Fruit fly (Drosophila melanogaster) whole organism, adult: ENCODE results near the gene pum.

Experiments
- CG7101 ChIP-seq: fragments of 200-800 bp; sonication (Bioruptor generic); optimal IDR thresholded peaks from 2 replicates; lab custom pipeline; 2018; ENCODE audit warnings: missing biosample characterization, mild to moderate bottlenecking, missing genetic modification characterization, moderate library complexity
- Clk ChIP-seq: fragments of 200-800 bp; sonication (Bioruptor generic); optimal IDR thresholded peaks from 2 replicates; lab custom pipeline; 2017; ENCODE audit warnings: missing biosample characterization, missing genetic modification characterization
- Hr96 ChIP-seq: fragments of 200-800 bp; sonication (Bioruptor generic); optimal IDR thresholded peaks from 2 replicates; lab custom pipeline; 2016; ENCODE audit warnings: missing biosample characterization, missing genetic modification characterization

DNA sequence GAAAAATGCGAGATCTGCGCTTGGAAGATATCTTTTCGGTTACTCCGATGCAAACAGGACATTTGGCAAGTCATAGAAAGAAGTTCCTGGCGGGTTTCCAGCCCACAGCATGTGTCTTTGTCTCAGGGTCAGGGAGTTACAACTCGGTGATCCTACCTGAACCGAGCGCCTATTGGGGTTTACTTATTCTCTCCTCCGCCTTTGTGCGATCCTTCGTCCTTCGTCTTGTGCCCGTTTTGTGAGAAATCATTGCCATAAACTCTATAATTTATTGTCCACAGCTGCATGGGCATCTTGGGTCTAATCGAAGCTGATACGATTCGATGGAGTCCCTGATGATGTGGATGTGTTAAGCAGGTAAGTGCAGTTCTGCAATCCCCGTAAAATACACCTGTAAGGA lies 199.5 kb downstream of the pum start:
- TF ChIP-seq Hr96 (GFP tag; lab: Kevin White, UChicago) (no peak), Clk (no peak), CG7101 (no peak)
